Fruit fly (Drosophila melanogaster) whole organism, embryonic: ENCODE data around the gene Rnb.

Source experiments
- BEAF-32 ChIP-seq: fragments of 200-800 bp; sonication (Bioruptor generic); optimal IDR thresholded peaks from 3 replicates; lab custom pipeline; 2017; ENCODE audit warnings: missing biosample characterization, missing genetic modification characterization, mild to moderate bottlenecking, moderate library complexity, missing genetic modification reagents
- CG11695 ChIP-seq: fragments of 200-800 bp; sonication (Bioruptor generic); IDR thresholded peaks from 3 replicates; pipeline ENCODE4 v1.3.6; 2022; ENCODE audit warnings: missing biosample characterization, missing genetic modification characterization
- CG12219 ChIP-seq: fragments of 200-800 bp; sonication (Bioruptor generic); optimal IDR thresholded peaks from 3 replicates; lab custom pipeline; 2018; ENCODE audit warnings: missing biosample characterization, mild to moderate bottlenecking, missing genetic modification characterization
- CG15011 ChIP-seq: fragments of 200-800 bp; sonication (Bioruptor generic); optimal IDR thresholded peaks from 3 replicates; lab custom pipeline; 2018; ENCODE audit warnings: missing biosample characterization, mild to moderate bottlenecking, missing genetic modification characterization
- CG17361 ChIP-seq: fragments of 200-800 bp; sonication (Bioruptor generic); IDR thresholded peaks from 3 replicates; pipeline ENCODE4 v1.3.6; 2022; ENCODE audit warnings: missing biosample characterization, missing genetic modification characterization
- CG17829 ChIP-seq: fragments of 200-800 bp; optimal IDR thresholded peaks from 2 replicates; lab custom pipeline; 2019; ENCODE audit warnings: missing biosample characterization, mild to moderate bottlenecking, missing genetic modification characterization, moderate library complexity
- CG30020 ChIP-seq: fragments of 200-800 bp; optimal IDR thresholded peaks from 2 replicates; lab custom pipeline; 2019; ENCODE audit warnings: missing biosample characterization, mild to moderate bottlenecking, missing genetic modification characterization, moderate library complexity
- CG3065 ChIP-seq: fragments of 200-800 bp; sonication (Bioruptor generic); optimal IDR thresholded peaks from 2 replicates; lab custom pipeline; 2016; ENCODE audit warnings: missing biosample characterization, missing genetic modification characterization
- CG8765 ChIP-seq: fragments of 200-800 bp; sonication (Bioruptor generic); IDR thresholded peaks from 2 replicates; pipeline ENCODE4 v1.3.6; 2022; ENCODE audit warnings: missing biosample characterization, missing genetic modification characterization
- CG8924 ChIP-seq: fragments of 200-800 bp; optimal IDR thresholded peaks from 3 replicates; lab custom pipeline; 2019; ENCODE audit warnings: missing biosample characterization, mild to moderate bottlenecking, missing genetic modification characterization, moderate library complexity
- Chrac-16 ChIP-seq: fragments of 200-800 bp; sonication (Bioruptor generic); optimal IDR thresholded peaks from 3 replicates; lab custom pipeline; 2016; ENCODE audit warnings: missing biosample characterization, missing genetic modification characterization
- CoRest ChIP-seq: fragments of 200-800 bp; sonication (Bioruptor generic); optimal IDR thresholded peaks from 3 replicates; lab custom pipeline; 2018; ENCODE audit warnings: missing biosample characterization, mild to moderate bottlenecking, missing genetic modification characterization, moderate library complexity
- D19B ChIP-seq: fragments of 200-800 bp; sonication (Bioruptor generic); optimal IDR thresholded peaks from 2 replicates; lab custom pipeline; 2017; ENCODE audit warnings: missing biosample characterization, mild to moderate bottlenecking, missing genetic modification characterization
- Dll ChIP-seq: fragments of 200-800 bp; sonication (Bioruptor generic); IDR thresholded peaks from 4 replicates; pipeline ENCODE4 v1.3.6; 2022; ENCODE audit warnings: missing biosample characterization, missing genetic modification characterization; ENCODE audit not compliant: partially characterized antibody
- HLH3B ChIP-seq: fragments of 200-800 bp; sonication (Bioruptor generic); IDR thresholded peaks from 2 replicates; pipeline ENCODE4 v1.3.6; 2022; ENCODE audit warnings: missing biosample characterization, missing genetic modification characterization
- Hmr ChIP-seq: fragments of 200-800 bp; sonication (Bioruptor generic); optimal IDR thresholded peaks from 3 replicates; lab custom pipeline; 2017; ENCODE audit warnings: mild to moderate bottlenecking, missing biosample characterization, missing genetic modification reagents, missing genetic modification characterization
- Lim3 ChIP-seq: fragments of 200-800 bp; sonication (Bioruptor generic); IDR thresholded peaks from 2 replicates; pipeline ENCODE4 v1.3.6; 2022; ENCODE audit warnings: missing biosample characterization, missing genetic modification characterization
- MBD-R2 ChIP-seq: fragments of 200-800 bp; sonication (Bioruptor generic); IDR thresholded peaks from 2 replicates; pipeline ENCODE4 v1.3.6; 2022; ENCODE audit warnings: missing biosample characterization, missing genetic modification characterization
- Mad ChIP-seq: fragments of 200-800 bp; sonication (Bioruptor generic); optimal IDR thresholded peaks from 2 replicates; lab custom pipeline; 2016; ENCODE audit warnings: missing biosample characterization, missing genetic modification characterization
- NFAT ChIP-seq: fragments of 200-800 bp; sonication (Bioruptor generic); IDR thresholded peaks from 2 replicates; pipeline ENCODE4 v1.3.6; 2022; ENCODE audit warnings: missing biosample characterization, missing genetic modification characterization
- Oli ChIP-seq: fragments of 200-800 bp; sonication (Bioruptor generic); optimal IDR thresholded peaks from 2 replicates; lab custom pipeline; 2018; ENCODE audit warnings: missing biosample characterization, mild to moderate bottlenecking, missing genetic modification characterization, moderate library complexity
- Opbp ChIP-seq: fragments of 200-800 bp; sonication (Bioruptor generic); IDR thresholded peaks from 3 replicates; pipeline ENCODE4 v1.3.6; 2022; ENCODE audit warnings: missing biosample characterization, missing genetic modification characterization; ENCODE audit not compliant: partially characterized antibody
- Scr ChIP-seq: fragments of 200-800 bp; sonication (Bioruptor generic); IDR thresholded peaks from 2 replicates; pipeline ENCODE4 v1.3.6; 2022; ENCODE audit warnings: missing biosample characterization, missing genetic modification characterization; ENCODE audit not compliant: partially characterized antibody
- Sry-δ ChIP-seq: fragments of 200-800 bp; sonication (Bioruptor generic); optimal IDR thresholded peaks from 2 replicates; lab custom pipeline; 2016; ENCODE audit warnings: missing biosample characterization, missing genetic modification characterization
- Vsx1 ChIP-seq: fragments of 200-800 bp; sonication (Bioruptor generic); optimal IDR thresholded peaks from 2 replicates; lab custom pipeline; 2017; ENCODE audit warnings: missing biosample characterization, mild to moderate bottlenecking, missing genetic modification characterization, missing genetic modification reagents
- ab ChIP-seq: fragments of 200-800 bp; sonication (Bioruptor generic); optimal IDR thresholded peaks from 2 replicates; lab custom pipeline; 2016; ENCODE audit warnings: missing biosample characterization, missing genetic modification characterization
- aop ChIP-seq: fragments of 200-800 bp; sonication (Bioruptor generic); IDR thresholded peaks from 2 replicates; pipeline ENCODE4 v1.3.6; 2022; ENCODE audit warnings: missing biosample characterization, missing genetic modification characterization
- ap ChIP-seq: fragments of 200-800 bp; sonication (Bioruptor generic); IDR thresholded peaks from 2 replicates; pipeline ENCODE4 v1.3.6; 2022; ENCODE audit warnings: missing biosample characterization, missing genetic modification characterization
- caup ChIP-seq: fragments of 200-800 bp; sonication (Bioruptor generic); optimal IDR thresholded peaks from 3 replicates; lab custom pipeline; 2017; ENCODE audit warnings: missing biosample characterization, mild to moderate bottlenecking, missing genetic modification characterization, moderate library complexity; ENCODE audit not compliant: severe bottlenecking
- cg ChIP-seq: fragments of 200-800 bp; sonication (Bioruptor generic); optimal IDR thresholded peaks from 3 replicates; lab custom pipeline; 2019; ENCODE audit warnings: missing biosample characterization, mild to moderate bottlenecking, missing genetic modification characterization, moderate library complexity
- croc ChIP-seq: fragments of 200-800 bp; sonication (Bioruptor generic); conservative IDR thresholded peaks from 3 replicates; pipeline ENCODE4 v1.3.6; 2022; ENCODE audit warnings: missing biosample characterization, missing genetic modification characterization
- crp ChIP-seq, 2 experiments: fragments of 200-800 bp; sonication (Bioruptor generic); optimal IDR thresholded peaks; 2 replicates in 1 of 2; 3 replicates in 1 of 2; lab custom pipeline; 2017; ENCODE audit warnings: missing biosample characterization in 2 of 2, missing genetic modification characterization in 2 of 2, mild to moderate bottlenecking in 1 of 2, moderate library complexity in 1 of 2
- dimm ChIP-seq: fragments of 200-800 bp; sonication (Bioruptor generic); IDR thresholded peaks from 2 replicates; pipeline ENCODE4 v1.3.6; 2022; ENCODE audit warnings: missing biosample characterization, missing genetic modification characterization
- ftz-f1 ChIP-seq: fragments of 200-800 bp; sonication (Bioruptor generic); optimal IDR thresholded peaks from 2 replicates; lab custom pipeline; 2016; ENCODE audit warnings: missing biosample characterization, missing genetic modification characterization
- gsb-n ChIP-seq: fragments of 200-800 bp; sonication (Bioruptor generic); optimal IDR thresholded peaks from 3 replicates; lab custom pipeline; 2018; ENCODE audit warnings: missing biosample characterization, mild to moderate bottlenecking, missing genetic modification characterization
- lilli ChIP-seq: fragments of 200-800 bp; sonication (Bioruptor generic); optimal IDR thresholded peaks from 3 replicates; lab custom pipeline; 2016; ENCODE audit warnings: missing biosample characterization, missing genetic modification characterization
- mld ChIP-seq: fragments of 200-800 bp; sonication (Bioruptor generic); IDR thresholded peaks from 3 replicates; pipeline ENCODE4 v1.3.6; 2022; ENCODE audit warnings: missing biosample characterization, missing genetic modification characterization; ENCODE audit not compliant: partially characterized antibody
- phol ChIP-seq: fragments of 200-800 bp; sonication (Bioruptor generic); optimal IDR thresholded peaks from 3 replicates; lab custom pipeline; 2018; ENCODE audit warnings: missing biosample characterization, mild to moderate bottlenecking, missing genetic modification characterization, moderate library complexity
- pzg ChIP-seq: fragments of 200-800 bp; sonication (Bioruptor generic); optimal IDR thresholded peaks from 3 replicates; lab custom pipeline; 2018; ENCODE audit warnings: missing biosample characterization, mild to moderate bottlenecking, missing genetic modification characterization, moderate library complexity
- sim ChIP-seq: fragments of 200-800 bp; sonication (Bioruptor generic); IDR thresholded peaks from 2 replicates; pipeline ENCODE4 v1.3.6; 2022; ENCODE audit warnings: missing biosample characterization, missing genetic modification characterization
- slbo ChIP-seq: fragments of 200-800 bp; sonication (Bioruptor generic); IDR thresholded peaks from 2 replicates; pipeline ENCODE4 v1.3.6; 2022; ENCODE audit warnings: missing biosample characterization, missing genetic modification characterization
- sob ChIP-seq: fragments of 200-800 bp; sonication (Bioruptor generic); IDR thresholded peaks from 2 replicates; pipeline ENCODE4 v1.3.6; 2022; ENCODE audit warnings: missing biosample characterization, missing genetic modification characterization
- stwl ChIP-seq: fragments of 200-800 bp; sonication (Bioruptor generic); optimal IDR thresholded peaks from 3 replicates; lab custom pipeline; 2018; ENCODE audit warnings: missing biosample characterization, mild to moderate bottlenecking, missing genetic modification characterization, moderate library complexity
- toy ChIP-seq: fragments of 200-800 bp; sonication (Bioruptor generic); IDR thresholded peaks from 2 replicates; pipeline ENCODE4 v1.3.6; 2022; ENCODE audit warnings: missing biosample characterization, missing genetic modification characterization
- tup ChIP-seq: fragments of 200-800 bp; sonication (Bioruptor generic); optimal IDR thresholded peaks from 2 replicates; lab custom pipeline; 2016; ENCODE audit warnings: missing biosample characterization, mild to moderate bottlenecking, missing genetic modification characterization, moderate library complexity
- unc-4 ChIP-seq: fragments of 200-800 bp; sonication (Bioruptor generic); IDR thresholded peaks from 2 replicates; pipeline ENCODE4 v1.3.6; 2022; ENCODE audit warnings: missing biosample characterization, missing genetic modification characterization; ENCODE audit not compliant: partially characterized antibody
- zen ChIP-seq: fragments of 200-800 bp; sonication (Bioruptor generic); optimal IDR thresholded peaks from 3 replicates; lab custom pipeline; 2018; ENCODE audit warnings: missing biosample characterization, mild to moderate bottlenecking, missing genetic modification characterization, moderate library complexity
- zen2 ChIP-seq: fragments of 200-800 bp; sonication (Bioruptor generic); IDR thresholded peaks from 3 replicates; pipeline ENCODE4 v1.3.6; 2022; ENCODE audit warnings: missing biosample characterization, missing genetic modification characterization; ENCODE audit not compliant: partially characterized antibody

Rnb gene

dm6 chr3R:29834759-29835709 is 35.9 kb upstream of the Rnb start, which contains the start of gene Atg16 (continued):
- TF ChIP-seq sob (GFP tag; lab: Robert Waterston, UW) (0 out of 2 replicates have a peak, but pooled peaks have one; percentile 9), CoRest (tag; lab: Kevin White, UChicago) (no peak), tup (no peak), D19B (GFP tag; lab: Kevin White, UChicago) (no peak), unc-4 (peak; percentile 85), caup (no peak), CG11695 (GFP tag; lab: Robert Waterston, UW) (no peak), CG17829 (tag; lab: Kevin White, UChicago) (peak; percentile 6), cg (no peak), CG15011 (no peak), Lim3 (GFP tag; lab: Robert Waterston, UW) (no peak), slbo (GFP tag; lab: Robert Waterston, UW) (peak; percentile 46; the same call in 1 of the 2 replicates), Sry-δ (GFP tag; lab: Kevin White, UChicago) (peak; percentile 81), pzg (peak; percentile 38), mld (GFP tag; lab: Robert Waterston, UW) (peak; percentile 93), Vsx1 (no peak), Dll (GFP tag; lab: Robert Waterston, UW) (peak; percentile 90), aop (GFP tag; lab: Robert Waterston, UW) (no peak), CG8765 (GFP tag; lab: Robert Waterston, UW) (no peak), Scr (GFP tag; lab: Robert Waterston, UW) (peak; percentile 95), CG30020 (tag; lab: Kevin White, UChicago) (no peak), HLH3B (GFP tag; lab: Robert Waterston, UW) (no peak), Chrac-16 (no peak), phol (tag; lab: Kevin White, UChicago) (no peak), CG12219 (GFP tag; lab: Kevin White, UChicago) (no peak), Hmr (GFP tag; lab: Kevin White, UChicago) (no peak), zen2 (GFP tag; lab: Robert Waterston, UW) (peak; percentile 85), dimm (GFP tag; lab: Robert Waterston, UW) (no peak), sim (GFP tag; lab: Robert Waterston, UW) (no peak), crp (GFP tag; optimal IDR thresholded peaks at IDR 0.05; lab: Kevin White, UChicago) (peak in 1 of 2 experiments; percentile 78), BEAF-32 (GFP tag; lab: Kevin White, UChicago) (peak; percentile 89), lilli (GFP tag; lab: Kevin White, UChicago) (peak; percentile 15), ap (GFP tag; lab: Robert Waterston, UW) (no peak), ab (no peak), Opbp (GFP tag; lab: Robert Waterston, UW) (peak; percentile 95), zen (tag; lab: Kevin White, UChicago) (peak; percentile 81), Mad (GFP tag; lab: Kevin White, UChicago) (no peak), NFAT (GFP tag; lab: Robert Waterston, UW) (no peak), CG17361 (GFP tag; lab: Robert Waterston, UW) (peak; percentile 51; the same call in 1 of the 3 replicates), gsb-n (tag; lab: Kevin White, UChicago) (no peak), CG3065 (no peak), croc (no peak), MBD-R2 (GFP tag; lab: Robert Waterston, UW) (peak; percentile 75), stwl (tag; lab: Kevin White, UChicago) (no peak), toy (GFP tag; lab: Robert Waterston, UW) (no peak), Oli (tag; lab: Kevin White, UChicago) (no peak), CG8924 (tag; lab: Kevin White, UChicago) (peak; percentile 17), ftz-f1 (GFP tag; lab: Kevin White, UChicago) (no peak)
